Fruit fly (Drosophila melanogaster) whole organism, embryonic: ENCODE data around the gene Idi.

Experiments
- Adf1 ChIP-seq: fragments of 200-800 bp; sonication (Bioruptor generic); IDR thresholded peaks from 2 replicates; pipeline ENCODE4 v1.3.6; 2022; ENCODE audit warnings: missing biosample characterization, missing genetic modification characterization
- Atf-2 ChIP-seq: fragments of 200-800 bp; sonication (Bioruptor generic); optimal IDR thresholded peaks from 2 replicates; lab custom pipeline; 2016; ENCODE audit warnings: missing biosample characterization, missing genetic modification characterization
- Blimp-1 ChIP-seq: fragments of 200-800 bp; sonication (Bioruptor generic); optimal IDR thresholded peaks from 3 replicates; lab custom pipeline; 2018; ENCODE audit warnings: missing biosample characterization, missing genetic modification characterization, mild to moderate bottlenecking, moderate library complexity, missing genetic modification reagents
- CG10274 ChIP-seq: fragments of 200-800 bp; sonication (Bioruptor generic); optimal IDR thresholded peaks from 3 replicates; lab custom pipeline; 2017; ENCODE audit warnings: missing biosample characterization, mild to moderate bottlenecking, missing genetic modification characterization
- CG10543 ChIP-seq: fragments of 200-800 bp; sonication (Bioruptor generic); optimal IDR thresholded peaks from 3 replicates; lab custom pipeline; 2017; ENCODE audit warnings: missing biosample characterization, mild to moderate bottlenecking, missing genetic modification characterization, moderate library complexity
- CG10654 ChIP-seq: fragments of 200-800 bp; sonication (Bioruptor generic); optimal IDR thresholded peaks from 2 replicates; lab custom pipeline; 2016; ENCODE audit warnings: missing biosample characterization, missing genetic modification characterization
- CG12236 ChIP-seq: fragments of 200-800 bp; sonication (Bioruptor generic); optimal IDR thresholded peaks from 2 replicates; lab custom pipeline; 2016; ENCODE audit warnings: missing biosample characterization, missing genetic modification characterization
- CG12744 ChIP-seq: fragments of 200-800 bp; sonication (Bioruptor generic); optimal IDR thresholded peaks from 2 replicates; lab custom pipeline; 2016; ENCODE audit warnings: missing biosample characterization, missing genetic modification characterization
- CG13624 ChIP-seq: fragments of 200-800 bp; sonication (Bioruptor generic); optimal IDR thresholded peaks from 2 replicates; lab custom pipeline; 2016; ENCODE audit warnings: missing biosample characterization, missing genetic modification characterization
- CG14014 ChIP-seq: fragments of 200-800 bp; sonication (Bioruptor generic); IDR thresholded peaks from 2 replicates; pipeline ENCODE4 v1.3.6; 2022; ENCODE audit warnings: missing biosample characterization, missing genetic modification characterization
- CG15269 ChIP-seq: fragments of 200-800 bp; sonication (Bioruptor generic); optimal IDR thresholded peaks from 2 replicates; lab custom pipeline; 2018; ENCODE audit warnings: missing biosample characterization, mild to moderate bottlenecking, missing genetic modification characterization, moderate library complexity
- CG16779 ChIP-seq: fragments of 200-800 bp; sonication (Bioruptor generic); IDR thresholded peaks from 2 replicates; pipeline ENCODE4 v1.3.6; 2022; ENCODE audit warnings: missing biosample characterization, missing genetic modification characterization
- CG17186 ChIP-seq: fragments of 200-800 bp; sonication (Bioruptor generic); optimal IDR thresholded peaks from 3 replicates; lab custom pipeline; 2017; ENCODE audit warnings: missing biosample characterization, missing genetic modification reagents, missing genetic modification characterization
- CG1832 ChIP-seq: fragments of 200-800 bp; sonication (Bioruptor generic); optimal IDR thresholded peaks from 2 replicates; lab custom pipeline; 2017; ENCODE audit warnings: missing biosample characterization, mild to moderate bottlenecking, missing genetic modification characterization, inconsistent platforms
- CG2116 ChIP-seq: fragments of 200-800 bp; sonication (Bioruptor generic); optimal IDR thresholded peaks from 3 replicates; lab custom pipeline; 2018; ENCODE audit warnings: missing biosample characterization, mild to moderate bottlenecking, missing genetic modification characterization
- CG32532 ChIP-seq: fragments of 200-800 bp; sonication (Bioruptor generic); IDR thresholded peaks from 2 replicates; pipeline ENCODE4 v1.3.6; 2022; ENCODE audit warnings: missing biosample characterization, missing genetic modification characterization
- CG42726 ChIP-seq: fragments of 200-800 bp; sonication (Bioruptor generic); IDR thresholded peaks from 2 replicates; pipeline ENCODE4 v1.3.6; 2022; ENCODE audit warnings: missing biosample characterization, missing genetic modification characterization; ENCODE audit not compliant: partially characterized antibody
- CG6254 ChIP-seq: fragments of 200-800 bp; sonication (Bioruptor generic); optimal IDR thresholded peaks from 3 replicates; lab custom pipeline; 2017; ENCODE audit warnings: mild to moderate bottlenecking, missing biosample characterization, missing genetic modification reagents, missing genetic modification characterization
- CG6272 ChIP-seq: fragments of 200-800 bp; sonication (Bioruptor generic); IDR thresholded peaks from 2 replicates; pipeline ENCODE4 v1.3.6; 2022; ENCODE audit warnings: missing biosample characterization, missing genetic modification characterization
- CG6765 ChIP-seq: fragments of 200-800 bp; sonication (Bioruptor generic); optimal IDR thresholded peaks from 3 replicates; lab custom pipeline; 2017; ENCODE audit warnings: missing biosample characterization, mild to moderate bottlenecking, missing genetic modification characterization
- CG7271 ChIP-seq: fragments of 200-800 bp; sonication (Bioruptor generic); optimal IDR thresholded peaks from 2 replicates; lab custom pipeline; 2018; ENCODE audit warnings: missing biosample characterization, mild to moderate bottlenecking, missing genetic modification characterization, moderate library complexity
- CG7839 ChIP-seq: fragments of 200-800 bp; sonication (Bioruptor generic); optimal IDR thresholded peaks from 3 replicates; lab custom pipeline; 2018; ENCODE audit warnings: missing biosample characterization, mild to moderate bottlenecking, missing genetic modification characterization, moderate library complexity
- CG8359 ChIP-seq: fragments of 200-800 bp; sonication (Bioruptor generic); optimal IDR thresholded peaks from 2 replicates; lab custom pipeline; 2017; ENCODE audit warnings: missing biosample characterization, mild to moderate bottlenecking, missing genetic modification characterization, borderline replicate concordance
- D19B ChIP-seq: fragments of 200-800 bp; sonication (Bioruptor generic); optimal IDR thresholded peaks from 2 replicates; lab custom pipeline; 2017; ENCODE audit warnings: missing biosample characterization, mild to moderate bottlenecking, missing genetic modification characterization
- Dref ChIP-seq: fragments of 200-800 bp; sonication (Bioruptor generic); IDR thresholded peaks from 2 replicates; pipeline ENCODE4 v1.3.6; 2022; ENCODE audit warnings: missing biosample characterization, missing genetic modification characterization
- E2f2 ChIP-seq: fragments of 200-800 bp; sonication (Bioruptor generic); IDR thresholded peaks from 2 replicates; pipeline ENCODE4 v1.3.6; 2022; ENCODE audit warnings: missing biosample characterization, missing genetic modification characterization
- GATAe ChIP-seq: fragments of 200-800 bp; sonication (Bioruptor generic); conservative IDR thresholded peaks from 2 replicates; pipeline ENCODE4 v1.3.6; 2022; ENCODE audit warnings: missing biosample characterization, missing genetic modification characterization
- Max ChIP-seq: fragments of 200-800 bp; sonication (Bioruptor generic); optimal IDR thresholded peaks from 2 replicates; lab custom pipeline; 2016; ENCODE audit warnings: missing biosample characterization, mild to moderate bottlenecking, missing genetic modification characterization
- Oli ChIP-seq: fragments of 200-800 bp; sonication (Bioruptor generic); optimal IDR thresholded peaks from 2 replicates; lab custom pipeline; 2018; ENCODE audit warnings: missing biosample characterization, mild to moderate bottlenecking, missing genetic modification characterization, moderate library complexity
- Spps ChIP-seq: fragments of 200-800 bp; sonication (Bioruptor generic); optimal IDR thresholded peaks from 2 replicates; lab custom pipeline; 2018; ENCODE audit warnings: missing biosample characterization, mild to moderate bottlenecking, missing genetic modification characterization
- Trl ChIP-seq, 3 experiments: fragments of >200 bp in 2 of 3; fragments of 200-800 bp in 1 of 3; sonication (Bioruptor generic) in 1 of 3; optimal IDR thresholded peaks; 2 replicates in 1 of 3; 3 replicates in 2 of 3; lab custom pipeline; 2016 to 2017; ENCODE audit warnings: missing biosample characterization in 1 of 3, missing genetic modification characterization in 1 of 3
- YL-1 ChIP-seq: fragments of 200-800 bp; sonication (Bioruptor generic); optimal IDR thresholded peaks from 3 replicates; lab custom pipeline; 2017; ENCODE audit warnings: missing biosample characterization, mild to moderate bottlenecking, missing genetic modification characterization
- aop ChIP-seq: fragments of 200-800 bp; sonication (Bioruptor generic); IDR thresholded peaks from 2 replicates; pipeline ENCODE4 v1.3.6; 2022; ENCODE audit warnings: missing biosample characterization, missing genetic modification characterization
- bigmax ChIP-seq: fragments of 200-800 bp; sonication (Bioruptor generic); optimal IDR thresholded peaks from 2 replicates; lab custom pipeline; 2018; ENCODE audit warnings: missing biosample characterization, mild to moderate bottlenecking, missing genetic modification characterization
- caup ChIP-seq: fragments of 200-800 bp; sonication (Bioruptor generic); optimal IDR thresholded peaks from 3 replicates; lab custom pipeline; 2017; ENCODE audit warnings: missing biosample characterization, mild to moderate bottlenecking, missing genetic modification characterization, moderate library complexity; ENCODE audit not compliant: severe bottlenecking
- crp ChIP-seq, 2 experiments: fragments of 200-800 bp; sonication (Bioruptor generic); optimal IDR thresholded peaks; 2 replicates in 1 of 2; 3 replicates in 1 of 2; lab custom pipeline; 2017; ENCODE audit warnings: missing biosample characterization in 2 of 2, missing genetic modification characterization in 2 of 2, mild to moderate bottlenecking in 1 of 2, moderate library complexity in 1 of 2
- gfzf ChIP-seq: fragments of 200-800 bp; sonication (Bioruptor generic); optimal IDR thresholded peaks from 2 replicates; lab custom pipeline; 2016; ENCODE audit warnings: missing biosample characterization, mild to moderate bottlenecking, missing genetic modification characterization, moderate library complexity
- kah ChIP-seq: fragments of 200-800 bp; sonication (Bioruptor generic); optimal IDR thresholded peaks from 2 replicates; lab custom pipeline; 2018; ENCODE audit warnings: missing biosample characterization, mild to moderate bottlenecking, missing genetic modification characterization
- luna ChIP-seq: fragments of 200-800 bp; sonication (Bioruptor generic); optimal IDR thresholded peaks from 2 replicates; lab custom pipeline; 2016; ENCODE audit warnings: missing biosample characterization, missing genetic modification characterization
- nom ChIP-seq: fragments of 200-800 bp; sonication (Bioruptor generic); optimal IDR thresholded peaks from 2 replicates; lab custom pipeline; 2017; ENCODE audit warnings: missing biosample characterization, missing genetic modification characterization, mild to moderate bottlenecking, moderate library complexity, missing genetic modification reagents
- p53 ChIP-seq: fragments of 200-800 bp; sonication (Bioruptor generic); optimal IDR thresholded peaks from 2 replicates; lab custom pipeline; 2016; ENCODE audit warnings: missing biosample characterization, missing genetic modification characterization
- pb ChIP-seq: fragments of 200-800 bp; sonication (Bioruptor generic); optimal IDR thresholded peaks from 3 replicates; lab custom pipeline; 2016; ENCODE audit warnings: missing biosample characterization, missing genetic modification characterization
- psq ChIP-seq: fragments of 200-800 bp; sonication (Bioruptor generic); optimal IDR thresholded peaks from 2 replicates; lab custom pipeline; 2017; ENCODE audit warnings: missing biosample characterization, missing genetic modification characterization
- sens ChIP-seq: fragments of 200-800 bp; sonication (Bioruptor generic); peaks from one replicate; lab custom pipeline; 2016; ENCODE audit warnings: missing biosample characterization, missing genetic modification characterization
- sqz ChIP-seq: fragments of 200-800 bp; sonication (Bioruptor generic); optimal IDR thresholded peaks from 3 replicates; lab custom pipeline; 2018; ENCODE audit warnings: missing biosample characterization, mild to moderate bottlenecking, missing genetic modification characterization
- twi ChIP-seq: fragments of 200-800 bp; optimal IDR thresholded peaks from 2 replicates; lab custom pipeline; 2019; ENCODE audit warnings: missing biosample characterization, mild to moderate bottlenecking, missing genetic modification characterization, moderate library complexity
- unc-4 ChIP-seq: fragments of 200-800 bp; sonication (Bioruptor generic); IDR thresholded peaks from 2 replicates; pipeline ENCODE4 v1.3.6; 2022; ENCODE audit warnings: missing biosample characterization, missing genetic modification characterization; ENCODE audit not compliant: partially characterized antibody
- vnd ChIP-seq: fragments of 200-800 bp; sonication (Bioruptor generic); IDR thresholded peaks from 3 replicates; pipeline ENCODE4 v1.3.6; 2022; ENCODE audit warnings: missing biosample characterization, missing genetic modification characterization; ENCODE audit not compliant: partially characterized antibody
- wek ChIP-seq: fragments of 200-800 bp; sonication (Bioruptor generic); optimal IDR thresholded peaks from 3 replicates; lab custom pipeline; 2018; ENCODE audit warnings: missing biosample characterization, mild to moderate bottlenecking, missing genetic modification characterization, moderate library complexity
- zen2 ChIP-seq: fragments of 200-800 bp; sonication (Bioruptor generic); IDR thresholded peaks from 3 replicates; pipeline ENCODE4 v1.3.6; 2022; ENCODE audit warnings: missing biosample characterization, missing genetic modification characterization; ENCODE audit not compliant: partially characterized antibody

Gene Idi

DNA sequence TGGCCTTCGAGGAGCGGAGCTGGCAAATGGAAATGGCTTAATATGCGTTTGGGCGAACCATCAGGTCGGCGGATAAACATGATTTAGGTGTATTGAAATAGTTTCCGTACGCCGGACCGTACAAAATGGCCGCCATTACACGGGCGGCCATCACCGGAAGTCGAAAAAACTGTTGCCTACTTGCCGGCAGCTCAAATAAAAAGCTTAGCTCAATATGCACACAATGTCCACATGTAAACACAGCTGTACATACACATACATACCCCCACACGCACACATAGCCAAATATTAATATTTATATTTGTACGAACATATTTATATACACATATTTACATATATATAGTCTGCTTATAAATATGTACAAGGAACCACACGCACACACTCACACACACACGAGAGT, 6.7 kb upstream of the Idi start (continued):
- no peak for TF ChIP-seq gfzf (GFP tag; lab: Kevin White, UChicago)
- no peak for TF ChIP-seq sqz (GFP tag; lab: Kevin White, UChicago)
- TF ChIP-seq CG13624 (GFP tag; lab: Kevin White, UChicago): no peak
- TF ChIP-seq E2f2 (GFP tag; lab: Robert Waterston, UW): no peak
- TF ChIP-seq CG7271 (tag; lab: Kevin White, UChicago): no peak
- no peak for TF ChIP-seq CG10543 (GFP tag; lab: Kevin White, UChicago)
- TF ChIP-seq luna (GFP tag; lab: Kevin White, UChicago): no peak
- TF ChIP-seq twi (tag; lab: Kevin White, UChicago): no peak
- TF ChIP-seq sens (GFP tag; lab: Kevin White, UChicago): peak; percentile 78
- TF ChIP-seq D19B: no peak
- no peak for TF ChIP-seq vnd (GFP tag; lab: Robert Waterston, UW)
- TF ChIP-seq CG15269 (tag; lab: Kevin White, UChicago): no peak
- no peak for TF ChIP-seq crp (GFP tag; optimal IDR thresholded peaks at IDR 0.05; lab: Kevin White, UChicago)
- no peak for TF ChIP-seq Max
- no peak for TF ChIP-seq CG10274 (GFP tag; lab: Kevin White, UChicago)
- TF ChIP-seq CG8359 (GFP tag; lab: Kevin White, UChicago): no peak
- TF ChIP-seq caup (GFP tag; lab: Kevin White, UChicago): peak; percentile 31
- TF ChIP-seq Blimp-1 (GFP tag; lab: Kevin White, UChicago): peak; percentile 26
- TF ChIP-seq CG16779 (GFP tag; lab: Robert Waterston, UW): no peak
- no peak for TF ChIP-seq aop (GFP tag; lab: Robert Waterston, UW)
- peak; percentile 26 for TF ChIP-seq CG6254 (GFP tag; lab: Kevin White, UChicago)
- TF ChIP-seq Spps: no peak
- peak; percentile 60 for TF ChIP-seq CG12744 (GFP tag; lab: Kevin White, UChicago)
- peak; percentile 35 for TF ChIP-seq wek
- peak; percentile 33 for TF ChIP-seq CG2116
- peak; percentile 64; the same call in 1 of the 2 replicates for TF ChIP-seq CG14014 (GFP tag; lab: Robert Waterston, UW)
- no peak for TF ChIP-seq Adf1 (GFP tag; lab: Robert Waterston, UW)
- peak; percentile 39; the same call in 1 of the 2 replicates for TF ChIP-seq CG32532 (GFP tag; lab: Robert Waterston, UW)
- TF ChIP-seq bigmax (GFP tag; lab: Kevin White, UChicago): no peak
- TF ChIP-seq unc-4 (GFP tag; lab: Robert Waterston, UW): no peak
- no peak for TF ChIP-seq CG6272
- no peak for TF ChIP-seq p53
- TF ChIP-seq psq (GFP tag; lab: Kevin White, UChicago): no peak
- no peak for TF ChIP-seq CG10654 (GFP tag; lab: Kevin White, UChicago)
- TF ChIP-seq CG1832 (GFP tag; lab: Kevin White, UChicago): no peak
- TF ChIP-seq CG7839 (tag; lab: Kevin White, UChicago): peak; percentile 28
- TF ChIP-seq zen2 (GFP tag; lab: Robert Waterston, UW): no peak
- no peak for TF ChIP-seq Dref (GFP tag; lab: Robert Waterston, UW)
- TF ChIP-seq nom (GFP tag; lab: Kevin White, UChicago): no peak
- no peak for TF ChIP-seq Oli (tag; lab: Kevin White, UChicago)
- no peak for TF ChIP-seq Atf-2 (GFP tag; lab: Kevin White, UChicago)
- TF ChIP-seq CG12236 (GFP tag; lab: Kevin White, UChicago): no peak
- no peak for TF ChIP-seq CG42726 (GFP tag; lab: Robert Waterston, UW)
- no peak for TF ChIP-seq pb (GFP tag; lab: Kevin White, UChicago)
- no peak for TF ChIP-seq Trl (optimal IDR thresholded peaks at IDR 0.05; lab: Kevin White, UChicago)
- no peak for TF ChIP-seq Trl (GFP tag; optimal IDR thresholded peaks at IDR 0.05; lab: Kevin White, UChicago)
- TF ChIP-seq GATAe (GFP tag; lab: Robert Waterston, UW): no peak
- TF ChIP-seq CG17186 (GFP tag; lab: Kevin White, UChicago): no peak
- TF ChIP-seq YL-1 (GFP tag; lab: Kevin White, UChicago): no peak
- no peak for TF ChIP-seq kah
- TF ChIP-seq CG6765: peak; percentile 10
